Worm (Caenorhabditis elegans) whole organism, L2 larva: ENCODE results near the gene ivd-1.
"Not testable (repeated sequence)": the region's sequence is repeated elsewhere in the genome, so short reads cannot be mapped to it uniquely, and the experiment has no call there.

Source experiments
- aly-2 ChIP-seq: fragments of 150-350 bp; optimal IDR thresholded peaks from 2 replicates; lab custom pipeline; 2014; ENCODE audit warnings: missing biosample characterization, missing genetic modification characterization
- ama-1 ChIP-seq: fragments of 150-350 bp; optimal IDR thresholded peaks from 2 replicates; lab custom pipeline; 2018; ENCODE audit warnings: inconsistent platforms
- blmp-1 ChIP-seq: sonication (generic microtip); optimal IDR thresholded peaks from 2 replicates; lab custom pipeline; 2017; ENCODE audit warnings: missing genetic modification characterization, mild to moderate bottlenecking, missing compliant biosample characterization, antibody characterized with exemption, moderate library complexity; ENCODE audit not compliant: insufficient read depth
- dmd-4 ChIP-seq: sonication (generic microtip); optimal IDR thresholded peaks from 2 replicates; lab custom pipeline; 2017; ENCODE audit warnings: missing biosample characterization, missing genetic modification characterization
- elt-1 ChIP-seq: fragments of 150-350 bp; optimal IDR thresholded peaks from 2 replicates; lab custom pipeline; 2014; ENCODE audit warnings: missing biosample characterization, missing genetic modification characterization
- lin-13 ChIP-seq: fragments of 150-350 bp; optimal IDR thresholded peaks from 2 replicates; lab custom pipeline; 2014; ENCODE audit warnings: missing biosample characterization, missing genetic modification reagents, missing genetic modification characterization
- lin-39 ChIP-seq: fragments of 150-350 bp; optimal IDR thresholded peaks from 2 replicates; lab custom pipeline; 2014; ENCODE audit warnings: missing biosample characterization, missing genetic modification reagents, missing genetic modification characterization
- unc-39 ChIP-seq: fragments of 150-350 bp; optimal IDR thresholded peaks from 2 replicates; lab custom pipeline; 2014; ENCODE audit warnings: missing biosample characterization, missing genetic modification characterization
- unc-55 ChIP-seq: fragments of 150-350 bp; sonication (generic microtip); optimal IDR thresholded peaks from 3 replicates; lab custom pipeline; 2014; ENCODE audit warnings: missing biosample characterization, missing genetic modification reagents, missing genetic modification characterization
- unc-62 ChIP-seq: fragments of 150-350 bp; optimal IDR thresholded peaks from 2 replicates; lab custom pipeline; 2014; ENCODE audit warnings: missing biosample characterization, missing genetic modification reagents, missing genetic modification characterization
- ztf-1 ChIP-seq: fragments of 200-800 bp; sonication (Bioruptor generic); conservative IDR thresholded peaks from 2 replicates; pipeline ENCODE4 v1.3.6; 2022; ENCODE audit warnings: missing genetic modification characterization, missing compliant biosample characterization

- not testable (repeated sequence) for TF ChIP-seq lin-39 (tag; lab: Kevin White, UChicago); dmd-4 (tag; lab: Kevin White, UChicago); blmp-1 (tag; lab: Kevin White, UChicago); aly-2 (tag; lab: Kevin White, UChicago); unc-55 (GFP tag; lab: Kevin White, UChicago); unc-39 (tag; lab: Kevin White, UChicago); ama-1 (lab: Kevin White, UChicago); ztf-1 (GFP tag; lab: Robert Waterston, UW); unc-62; elt-1 (tag; lab: Kevin White, UChicago); lin-13 (GFP tag; lab: Kevin White, UChicago)
Measured at ce11 chrIV:5066887-5067286, 21.8 kb downstream of the ivd-1 start, which contains the start of gene ttbk-2.2.
